Fruit fly (Drosophila melanogaster): ENCODE data around the gene CG7101.

Gene CG7101

DNA sequence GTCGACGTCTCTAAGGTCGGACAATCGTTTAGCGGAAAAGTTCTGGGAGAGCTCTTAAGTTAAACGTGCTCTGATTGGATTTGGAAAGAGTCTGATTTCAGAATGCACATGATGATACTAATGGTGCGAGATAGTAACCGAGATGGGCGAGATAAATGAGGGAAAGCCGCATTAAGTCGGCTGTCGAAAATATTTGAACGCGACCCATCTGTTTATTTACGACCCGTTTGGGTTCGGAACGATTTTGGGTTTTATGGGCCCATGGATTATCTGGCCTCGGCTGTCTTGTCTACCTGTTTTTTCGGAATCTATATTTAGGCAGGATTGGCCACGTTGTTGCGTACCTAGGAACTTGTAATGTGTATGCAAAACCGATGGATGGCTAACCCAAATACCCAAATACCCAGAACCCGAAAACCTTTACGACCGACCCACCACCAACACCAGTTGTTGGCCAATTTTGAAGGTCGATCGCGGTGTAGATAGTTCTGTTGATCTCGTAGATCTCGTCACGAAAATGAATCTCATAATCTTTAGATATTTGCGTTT lies 31.0 kb upstream of the CG7101 start:
- no peak for TF ChIP-seq fd96Ca (GFP tag; IDR thresholded peaks at IDR 0.05)
- no peak for TF ChIP-seq rn (GFP tag; IDR thresholded peaks at IDR 0.05)
- TF ChIP-seq CG10348 (GFP tag; IDR thresholded peaks at IDR 0.05), result no peak
- TF ChIP-seq gl (tag; optimal IDR thresholded peaks at IDR 0.05), result no peak
- no peak for TF ChIP-seq Ets98B (GFP tag; IDR thresholded peaks at IDR 0.05)
- TF ChIP-seq CG9948 (tag; optimal IDR thresholded peaks at IDR 0.05), result no peak
- TF ChIP-seq D1 (tag; optimal IDR thresholded peaks at IDR 0.05), result no peak
- TF ChIP-seq CG15710 (tag; optimal IDR thresholded peaks at IDR 0.05), result no peak
- TF ChIP-seq CG12605 (GFP tag; IDR thresholded peaks at IDR 0.05), result no peak
- no peak for TF ChIP-seq Snoo (tag; optimal IDR thresholded peaks at IDR 0.05)
- TF ChIP-seq CG14655 (GFP tag; optimal IDR thresholded peaks at IDR 0.05), result no peak

DNA sequence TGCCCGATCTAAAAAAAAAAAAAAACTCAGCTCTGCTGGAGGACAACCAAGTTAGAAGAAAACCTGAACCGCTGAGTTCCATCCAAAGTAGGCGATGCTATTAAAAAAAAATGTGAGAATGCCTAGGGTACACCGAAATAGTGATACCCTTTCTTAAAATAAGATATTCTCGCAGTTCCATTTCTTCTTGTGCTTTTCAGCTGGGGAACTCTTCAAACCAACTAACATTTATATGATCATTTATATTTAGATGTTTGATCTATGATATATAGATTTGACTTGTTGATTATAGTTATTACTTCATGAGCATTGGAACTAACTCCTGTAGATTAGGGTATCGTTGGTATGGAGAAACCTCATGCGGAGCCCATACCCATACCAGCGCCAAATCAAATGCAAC lies 30.2 kb upstream of the CG7101 start:
- TF ChIP-seq Ets98B (GFP tag; IDR thresholded peaks at IDR 0.05) (no peak), EcR (GFP tag; optimal IDR thresholded peaks at IDR 0.05) (no peak), Pif1B (GFP tag; optimal IDR thresholded peaks at IDR 0.05) (peak; percentile 50), CG4496 (GFP tag; IDR thresholded peaks at IDR 0.05) (peak; percentile 58), CG14655 (GFP tag; optimal IDR thresholded peaks at IDR 0.05) (peak; percentile 85), gl (tag; optimal IDR thresholded peaks at IDR 0.05) (peak; percentile 14), CG15710 (tag; optimal IDR thresholded peaks at IDR 0.05) (peak; percentile 52), CG9948 (tag; optimal IDR thresholded peaks at IDR 0.05) (peak; percentile 81), rn (GFP tag; IDR thresholded peaks at IDR 0.05) (no peak), D1 (tag; optimal IDR thresholded peaks at IDR 0.05) (no peak), CG12605 (GFP tag; IDR thresholded peaks at IDR 0.05) (peak; percentile 29; the same call in 1 of the 2 replicates), CG10348 (GFP tag; IDR thresholded peaks at IDR 0.05) (no peak), Pif1A (GFP tag; optimal IDR thresholded peaks at IDR 0.05) (peak; percentile 57), CG8301 (tag; optimal IDR thresholded peaks at IDR 0.05) (peak; percentile 74), CG34367 (tag; optimal IDR thresholded peaks at IDR 0.05) (peak; percentile 65), CG8159 (tag; optimal IDR thresholded peaks at IDR 0.05) (peak; percentile 59), CG17806 (tag; optimal IDR thresholded peaks at IDR 0.05) (peak; percentile 68), fd96Ca (GFP tag; IDR thresholded peaks at IDR 0.05) (peak; percentile 13; the same call in 1 of the 3 replicates)

DNA sequence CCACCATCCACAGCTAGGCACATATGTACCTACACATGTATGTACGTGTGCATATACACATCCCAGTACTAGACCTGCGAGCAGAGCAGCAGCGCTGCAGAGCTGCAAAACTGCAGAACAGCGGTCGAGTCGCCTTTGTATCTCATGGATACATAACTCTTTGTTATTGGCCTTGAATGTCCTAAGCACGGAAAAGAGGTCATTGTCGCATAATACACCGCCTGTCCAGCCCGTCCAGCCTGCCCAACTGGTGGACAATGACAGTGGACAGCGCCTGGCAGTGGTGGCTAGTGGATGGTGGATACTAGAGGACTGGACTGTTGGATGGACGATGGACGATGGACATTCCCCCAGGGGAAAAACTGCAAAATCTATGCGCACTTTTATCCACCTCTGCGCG lies 29.1 kb upstream of the CG7101 start:
- no peak for TF ChIP-seq CG14655 (GFP tag; optimal IDR thresholded peaks at IDR 0.05)
- TF ChIP-seq EcR (GFP tag; optimal IDR thresholded peaks at IDR 0.05), result peak; percentile 89

DNA sequence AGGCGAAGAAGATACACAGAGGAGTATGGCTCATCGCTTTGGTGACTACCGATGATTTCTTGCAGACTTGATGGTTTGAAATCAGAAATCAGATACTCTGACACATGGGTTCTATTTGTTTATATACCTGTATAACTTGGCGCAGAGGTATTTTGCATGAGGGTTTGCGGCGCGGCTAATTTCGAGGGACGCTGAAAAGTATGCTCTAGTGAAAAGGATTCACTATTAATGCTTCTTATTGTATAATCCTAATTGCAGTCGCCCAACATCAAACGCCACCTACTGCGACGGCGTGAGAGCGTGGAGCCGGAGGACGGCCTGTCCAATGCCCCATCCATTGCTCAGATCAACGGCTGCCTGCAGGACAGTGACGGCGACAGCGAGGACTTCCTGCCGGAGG lies 25.4 kb upstream of the CG7101 start:
- TF ChIP-seq CG14655 (GFP tag; optimal IDR thresholded peaks at IDR 0.05) (no peak), CG13204 (GFP tag; optimal IDR thresholded peaks at IDR 0.05) (no peak), Pif1A (GFP tag; optimal IDR thresholded peaks at IDR 0.05) (no peak), CG12605 (GFP tag; IDR thresholded peaks at IDR 0.05) (no peak), D1 (tag; optimal IDR thresholded peaks at IDR 0.05) (no peak), CG8301 (tag; optimal IDR thresholded peaks at IDR 0.05) (no peak), gl (tag; optimal IDR thresholded peaks at IDR 0.05) (no peak), CG8159 (tag; optimal IDR thresholded peaks at IDR 0.05) (no peak)

DNA sequence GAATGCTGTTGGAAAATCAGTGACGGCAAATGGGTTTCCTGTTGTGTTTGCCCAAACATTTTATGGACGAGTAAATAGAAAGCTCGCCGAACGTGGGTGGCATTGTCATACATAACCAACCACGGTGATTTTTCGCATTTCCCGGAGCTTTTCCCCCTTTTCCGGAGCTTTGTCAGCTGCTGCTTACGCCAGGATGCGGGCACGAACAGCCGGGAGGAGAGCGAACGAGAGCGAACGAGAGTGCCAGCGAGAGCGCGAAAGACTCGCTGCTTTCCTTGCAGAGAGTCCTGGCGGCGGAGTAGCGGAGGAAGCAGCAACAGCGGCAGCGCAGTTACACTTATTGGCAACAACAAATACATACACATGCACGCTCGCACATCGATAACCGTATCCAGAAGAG lies 24.0 kb upstream of the CG7101 start, which contains the start of gene CG7058:
TSS of gene CG7058 (plus strand) at position 330 of the 400 bp plus-strand sequence.
- TF ChIP-seq CG9948 (tag; optimal IDR thresholded peaks at IDR 0.05) (no peak), CG34367 (tag; optimal IDR thresholded peaks at IDR 0.05) (no peak), CG4496 (GFP tag; IDR thresholded peaks at IDR 0.05) (no peak), CG8301 (tag; optimal IDR thresholded peaks at IDR 0.05) (no peak), CG13204 (GFP tag; optimal IDR thresholded peaks at IDR 0.05) (no peak), gl (tag; optimal IDR thresholded peaks at IDR 0.05) (no peak), CG32121 (GFP tag; IDR thresholded peaks at IDR 0.05) (no peak), CG10348 (GFP tag; IDR thresholded peaks at IDR 0.05) (no peak), CG12605 (GFP tag; IDR thresholded peaks at IDR 0.05) (no peak), CG14655 (GFP tag; optimal IDR thresholded peaks at IDR 0.05) (no peak), EcR (GFP tag; optimal IDR thresholded peaks at IDR 0.05) (no peak), Pif1B (GFP tag; optimal IDR thresholded peaks at IDR 0.05) (no peak), rn (GFP tag; IDR thresholded peaks at IDR 0.05) (no peak), Pif1A (GFP tag; optimal IDR thresholded peaks at IDR 0.05) (no peak), CG15710 (tag; optimal IDR thresholded peaks at IDR 0.05) (no peak)

DNA sequence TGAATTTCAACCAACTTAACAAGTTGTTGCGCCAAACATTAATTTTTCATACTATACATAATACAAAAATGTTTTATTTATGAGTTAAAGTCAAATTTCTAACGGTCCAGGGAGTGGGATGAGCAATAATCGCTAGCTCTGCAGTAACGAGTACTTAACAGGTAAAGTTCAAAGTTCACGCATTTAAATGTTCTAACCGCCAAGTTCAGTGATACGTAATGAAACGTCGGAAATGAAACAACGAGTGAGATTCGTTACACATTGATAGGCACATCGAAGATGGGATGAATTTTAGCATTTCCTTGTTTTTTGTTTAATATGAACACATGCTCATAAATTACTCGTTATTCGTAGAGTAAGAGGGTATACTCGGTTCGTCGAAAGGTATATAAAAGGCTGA lies 18.3 kb upstream of the CG7101 start:
- TF ChIP-seq CG9948 (tag; optimal IDR thresholded peaks at IDR 0.05), result no peak

DNA sequence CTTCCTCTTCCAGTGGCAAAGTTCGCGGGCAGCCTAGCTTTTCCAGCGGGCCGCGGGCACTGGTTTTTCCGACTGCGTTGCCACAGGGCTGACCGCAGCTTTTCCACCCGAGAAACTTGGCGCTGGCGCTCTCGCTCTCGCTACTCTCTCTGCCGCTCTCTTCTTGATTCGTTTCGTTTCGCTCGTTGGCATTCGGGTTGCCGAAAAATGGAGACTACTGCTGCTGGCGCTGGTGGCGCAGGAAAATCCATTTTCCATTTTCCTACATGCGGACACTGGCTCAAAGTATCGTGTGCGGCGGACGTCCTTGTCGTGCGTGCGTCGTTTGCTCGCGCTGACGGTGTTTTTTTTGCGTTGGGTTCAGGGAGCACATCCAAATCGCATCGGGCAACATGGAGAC lies 17.3 kb upstream of the CG7101 start, which contains the start of gene CG42450:
TSS of gene CG42450 (plus strand) at position 249 of the 400 bp plus-strand sequence.
- TF ChIP-seq rn (GFP tag; IDR thresholded peaks at IDR 0.05), result no peak
- no peak for TF ChIP-seq CG12605 (GFP tag; IDR thresholded peaks at IDR 0.05)
- 0 out of 3 replicates have a peak, but pooled peaks have one; percentile 15 for TF ChIP-seq CG4496 (GFP tag; IDR thresholded peaks at IDR 0.05)
